Fruit fly (Drosophila melanogaster): ENCODE measurements around the gene Lectin-galC1.

Lectin-galC1 gene

DNA sequence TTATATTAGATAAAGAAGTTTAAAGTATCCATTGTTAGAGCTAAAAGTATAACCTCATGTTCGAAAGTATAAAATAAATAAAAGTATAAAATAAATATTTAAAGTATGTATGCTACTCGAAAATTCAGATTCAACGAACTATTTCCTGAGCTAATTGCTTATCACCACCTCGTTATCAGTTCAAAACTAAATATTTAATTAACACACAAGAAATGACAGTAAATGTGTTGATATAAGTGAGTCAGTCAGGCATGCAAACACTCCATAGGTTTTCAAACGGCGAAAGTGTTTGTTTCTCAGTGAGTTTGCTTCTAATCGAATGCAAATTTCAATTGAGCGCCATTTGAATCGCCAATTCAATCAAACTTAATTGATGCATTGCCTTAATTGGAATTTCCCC is 17.0 kb downstream of the Lectin-galC1 start (continued):
- TF ChIP-seq sug (tag; optimal IDR thresholded peaks at IDR 0.05) (peak; percentile 30), HHEX (GFP tag; optimal IDR thresholded peaks at IDR 0.05) (peak; percentile 45), hkb (optimal IDR thresholded peaks at IDR 0.05) (no peak), hkb (GFP tag; IDR thresholded peaks at IDR 0.05) (peak; percentile 38; the same call in 1 of the 2 replicates), CG10267 (tag; optimal IDR thresholded peaks at IDR 0.05) (peak; percentile 48), CG34376 (GFP tag; optimal IDR thresholded peaks at IDR 0.05) (peak; percentile 4), CG1233 (GFP tag; optimal IDR thresholded peaks at IDR 0.05) (peak; percentile 78), Med (GFP tag) (peak; percentile 88), CG15696 (tag; optimal IDR thresholded peaks at IDR 0.05) (peak; percentile 88), CG6254 (GFP tag; optimal IDR thresholded peaks at IDR 0.05) (peak; percentile 59), mirr (GFP tag; optimal IDR thresholded peaks at IDR 0.05) (peak; percentile 72), unpg (GFP tag; optimal IDR thresholded peaks at IDR 0.05) (peak; percentile 61), eve (GFP tag; optimal IDR thresholded peaks at IDR 0.05) (no peak), CG6683 (GFP tag; optimal IDR thresholded peaks at IDR 0.05) (peak; percentile 51), pan (optimal IDR thresholded peaks at IDR 0.05) (no peak), pan (GFP tag; optimal IDR thresholded peaks at IDR 0.05 in 1 of 2, IDR thresholded peaks at IDR 0.05 in 1 of 2) (peak in 1 of 2 experiments; percentile 17), MTF-1 (GFP tag; optimal IDR thresholded peaks at IDR 0.05; ENCODE audit: borderline replicate concordance) (peak; percentile 85), bigmax (GFP tag; optimal IDR thresholded peaks at IDR 0.05) (no peak), CG33557 (GFP tag; optimal IDR thresholded peaks at IDR 0.05) (peak; percentile 91), nerfin-2 (GFP tag; IDR thresholded peaks at IDR 0.05; ENCODE audit: partially characterized antibody) (no peak), Eip74EF (GFP tag; optimal IDR thresholded peaks at IDR 0.05) (peak in 1 of 2 experiments; percentile 63), CG7987 (GFP tag; optimal IDR thresholded peaks at IDR 0.05) (peak; percentile 82), CG10209 (GFP tag; optimal IDR thresholded peaks at IDR 0.05) (peak; percentile 57), pfk (GFP tag; optimal IDR thresholded peaks at IDR 0.05) (peak; percentile 60), CG15601 (tag; optimal IDR thresholded peaks at IDR 0.05) (peak; percentile 66)

dm6 chr2L:19438685-19439597 is 21.7 kb downstream of the Lectin-galC1 start:
- TF ChIP-seq Ets97D (GFP tag; optimal IDR thresholded peaks at IDR 0.05) (no peak), CG6791 (GFP tag; IDR thresholded peaks at IDR 0.05; ENCODE audit: partially characterized antibody) (no peak), row (GFP tag; IDR thresholded peaks at IDR 0.05) (peak; percentile 58), CG11560 (tag; IDR thresholded peaks at IDR 0.05) (0 out of 3 replicates have a peak, but pooled peaks have one; percentile 46), gt (GFP tag; IDR thresholded peaks at IDR 0.05) (no peak), Abd-B (GFP tag; optimal IDR thresholded peaks at IDR 0.05) (no peak), dysf (GFP tag; IDR thresholded peaks at IDR 0.05) (no peak), ato (GFP tag; IDR thresholded peaks at IDR 0.05; ENCODE audit: partially characterized antibody) (no peak), CG10543 (GFP tag; optimal IDR thresholded peaks at IDR 0.05) (no peak), ttk (GFP tag; IDR thresholded peaks at IDR 0.05) (no peak), Ravus (GFP tag; IDR thresholded peaks at IDR 0.05) (no peak), E2f1 (GFP tag; IDR thresholded peaks at IDR 0.05) (no peak), CG11456 (GFP tag; IDR thresholded peaks at IDR 0.05) (no peak), klu (GFP tag; IDR thresholded peaks at IDR 0.05) (no peak), CG2875 (GFP tag; optimal IDR thresholded peaks at IDR 0.05) (no peak), TFAM (GFP tag; optimal IDR thresholded peaks at IDR 0.05) (no peak), Atf3 (GFP tag; optimal IDR thresholded peaks at IDR 0.05) (no peak), CG1529 (GFP tag; optimal IDR thresholded peaks at IDR 0.05) (no peak), Nf-YA (GFP tag; IDR thresholded peaks at IDR 0.05) (no peak), oc (tag; optimal IDR thresholded peaks at IDR 0.05) (no peak), fd96Cb (tag; optimal IDR thresholded peaks at IDR 0.05) (no peak), Awh (GFP tag; IDR thresholded peaks at IDR 0.05) (0 out of 2 replicates have a peak, but pooled peaks have one; percentile 17), CG5180 (GFP tag; optimal IDR thresholded peaks at IDR 0.05) (peak; percentile 92)

All from whole organism, embryonic.